Fruit fly (Drosophila melanogaster) whole organism, embryonic: ENCODE results near the gene RpL36.

Experiments
- ATbp ChIP-seq: fragments of 200-800 bp; sonication (Bioruptor generic); optimal IDR thresholded peaks from 2 replicates; lab custom pipeline; 2017; ENCODE audit warnings: missing biosample characterization, mild to moderate bottlenecking, missing genetic modification characterization, missing genetic modification reagents
- Asciz ChIP-seq: fragments of 200-800 bp; sonication (Bioruptor generic); optimal IDR thresholded peaks from 2 replicates; lab custom pipeline; 2017; ENCODE audit warnings: missing biosample characterization, mild to moderate bottlenecking, missing genetic modification characterization, missing genetic modification reagents
- CG10543 ChIP-seq: fragments of 200-800 bp; sonication (Bioruptor generic); optimal IDR thresholded peaks from 3 replicates; lab custom pipeline; 2017; ENCODE audit warnings: missing biosample characterization, mild to moderate bottlenecking, missing genetic modification characterization, moderate library complexity
- CG11695 ChIP-seq: fragments of 200-800 bp; sonication (Bioruptor generic); IDR thresholded peaks from 3 replicates; pipeline ENCODE4 v1.3.6; 2022; ENCODE audit warnings: missing biosample characterization, missing genetic modification characterization
- CG12104 ChIP-seq: fragments of 200-800 bp; sonication (Bioruptor generic); optimal IDR thresholded peaks from 3 replicates; lab custom pipeline; 2016; ENCODE audit warnings: missing biosample characterization, missing genetic modification characterization
- CG12391 ChIP-seq: fragments of 200-800 bp; sonication (Bioruptor generic); optimal IDR thresholded peaks from 3 replicates; lab custom pipeline; 2018; ENCODE audit warnings: missing biosample characterization, mild to moderate bottlenecking, missing genetic modification characterization, moderate library complexity
- CG13287 ChIP-seq: fragments of 200-800 bp; sonication (Bioruptor generic); IDR thresholded peaks from 2 replicates; pipeline ENCODE4 v1.3.6; 2022; ENCODE audit warnings: missing biosample characterization, missing genetic modification characterization; ENCODE audit not compliant: partially characterized antibody
- CG15269 ChIP-seq: fragments of 200-800 bp; sonication (Bioruptor generic); optimal IDR thresholded peaks from 2 replicates; lab custom pipeline; 2018; ENCODE audit warnings: missing biosample characterization, mild to moderate bottlenecking, missing genetic modification characterization, moderate library complexity
- CG15479 ChIP-seq: fragments of 200-800 bp; sonication (Bioruptor generic); optimal IDR thresholded peaks from 3 replicates; lab custom pipeline; 2019; ENCODE audit warnings: missing biosample characterization, mild to moderate bottlenecking, missing genetic modification characterization, moderate library complexity
- CG17385 ChIP-seq: fragments of 200-800 bp; sonication (Bioruptor generic); optimal IDR thresholded peaks from 3 replicates; lab custom pipeline; 2018; ENCODE audit warnings: missing biosample characterization, mild to moderate bottlenecking, missing genetic modification characterization
- CG18476 ChIP-seq: fragments of 200-800 bp; sonication (Bioruptor generic); optimal IDR thresholded peaks from 2 replicates; lab custom pipeline; 2016; ENCODE audit warnings: missing biosample characterization, mild to moderate bottlenecking, missing genetic modification characterization
- CG31365 ChIP-seq: fragments of 200-800 bp; sonication (Bioruptor generic); optimal IDR thresholded peaks from 2 replicates; lab custom pipeline; 2018; ENCODE audit warnings: missing biosample characterization, mild to moderate bottlenecking, missing genetic modification characterization
- CG32772 ChIP-seq: fragments of 200-800 bp; sonication (Bioruptor generic); IDR thresholded peaks from 2 replicates; pipeline ENCODE4 v1.3.6; 2022; ENCODE audit warnings: missing biosample characterization, missing genetic modification characterization
- CG4328 ChIP-seq: fragments of 200-800 bp; sonication (Bioruptor generic); optimal IDR thresholded peaks from 3 replicates; lab custom pipeline; 2017; ENCODE audit warnings: missing biosample characterization, missing genetic modification reagents, missing genetic modification characterization
- CG4404 ChIP-seq: fragments of 200-800 bp; sonication (Bioruptor generic); IDR thresholded peaks from 2 replicates; pipeline ENCODE4 v1.3.6; 2022; ENCODE audit warnings: missing biosample characterization, missing genetic modification characterization
- CG6683 ChIP-seq: fragments of 200-800 bp; sonication (Bioruptor generic); optimal IDR thresholded peaks from 2 replicates; lab custom pipeline; 2017; ENCODE audit warnings: missing biosample characterization, mild to moderate bottlenecking, missing genetic modification characterization, missing genetic modification reagents
- CG7745 ChIP-seq: fragments of 200-800 bp; sonication (Bioruptor generic); optimal IDR thresholded peaks from 2 replicates; lab custom pipeline; 2018; ENCODE audit warnings: missing biosample characterization, mild to moderate bottlenecking, missing genetic modification characterization, moderate library complexity
- CHES-1-like ChIP-seq: fragments of 200-800 bp; sonication (Bioruptor generic); optimal IDR thresholded peaks from 2 replicates; lab custom pipeline; 2016; ENCODE audit warnings: missing biosample characterization, missing genetic modification characterization
- Deaf1 ChIP-seq: fragments of 200-800 bp; optimal IDR thresholded peaks from 3 replicates; lab custom pipeline; 2019; ENCODE audit warnings: missing biosample characterization, mild to moderate bottlenecking, missing genetic modification characterization, moderate library complexity
- Dek ChIP-seq: fragments of 200-800 bp; sonication (Bioruptor generic); optimal IDR thresholded peaks from 3 replicates; lab custom pipeline; 2019; ENCODE audit warnings: missing biosample characterization, mild to moderate bottlenecking, missing genetic modification characterization, moderate library complexity
- ERR ChIP-seq: fragments of 200-800 bp; sonication (Bioruptor generic); optimal IDR thresholded peaks from 2 replicates; lab custom pipeline; 2016; ENCODE audit warnings: missing biosample characterization, missing genetic modification characterization
- Ets65A ChIP-seq: fragments of 200-800 bp; sonication (Bioruptor generic); peaks from one replicate; lab custom pipeline; 2016; ENCODE audit warnings: missing biosample characterization, missing genetic modification characterization
- H2.0 ChIP-seq: fragments of 200-800 bp; sonication (Bioruptor generic); IDR thresholded peaks from 2 replicates; pipeline ENCODE4 v1.3.6; 2022; ENCODE audit warnings: missing biosample characterization, missing genetic modification characterization
- HLH54F ChIP-seq: fragments of 200-800 bp; sonication (Bioruptor generic); optimal IDR thresholded peaks from 3 replicates; lab custom pipeline; 2016; ENCODE audit warnings: missing biosample characterization, missing genetic modification characterization
- Hsf ChIP-seq: fragments of 200-800 bp; sonication (Bioruptor generic); optimal IDR thresholded peaks from 3 replicates; lab custom pipeline; 2016; ENCODE audit warnings: missing biosample characterization, missing genetic modification characterization
- MESR4 ChIP-seq: fragments of 200-800 bp; sonication (Bioruptor generic); optimal IDR thresholded peaks from 2 replicates; lab custom pipeline; 2018; ENCODE audit warnings: missing biosample characterization, mild to moderate bottlenecking, missing genetic modification characterization, moderate library complexity
- Mes4 ChIP-seq: fragments of 200-800 bp; sonication (Bioruptor generic); optimal IDR thresholded peaks from 2 replicates; lab custom pipeline; 2016; ENCODE audit warnings: missing biosample characterization, missing genetic modification characterization
- NFAT ChIP-seq: fragments of 200-800 bp; sonication (Bioruptor generic); IDR thresholded peaks from 2 replicates; pipeline ENCODE4 v1.3.6; 2022; ENCODE audit warnings: missing biosample characterization, missing genetic modification characterization
- Six4 ChIP-seq: fragments of 200-800 bp; sonication (Bioruptor generic); optimal IDR thresholded peaks from 2 replicates; lab custom pipeline; 2016; ENCODE audit warnings: missing biosample characterization, missing genetic modification characterization
- Vsx1 ChIP-seq: fragments of 200-800 bp; sonication (Bioruptor generic); optimal IDR thresholded peaks from 2 replicates; lab custom pipeline; 2017; ENCODE audit warnings: missing biosample characterization, mild to moderate bottlenecking, missing genetic modification characterization, missing genetic modification reagents
- ab ChIP-seq: fragments of 200-800 bp; sonication (Bioruptor generic); optimal IDR thresholded peaks from 2 replicates; lab custom pipeline; 2016; ENCODE audit warnings: missing biosample characterization, missing genetic modification characterization
- ac ChIP-seq: fragments of 200-800 bp; sonication (Bioruptor generic); optimal IDR thresholded peaks from 3 replicates; lab custom pipeline; 2017; ENCODE audit warnings: missing biosample characterization, mild to moderate bottlenecking, missing genetic modification characterization
- bigmax ChIP-seq: fragments of 200-800 bp; sonication (Bioruptor generic); optimal IDR thresholded peaks from 2 replicates; lab custom pipeline; 2018; ENCODE audit warnings: missing biosample characterization, mild to moderate bottlenecking, missing genetic modification characterization
- croc ChIP-seq: fragments of 200-800 bp; sonication (Bioruptor generic); conservative IDR thresholded peaks from 3 replicates; pipeline ENCODE4 v1.3.6; 2022; ENCODE audit warnings: missing biosample characterization, missing genetic modification characterization
- da ChIP-seq: fragments of 200-800 bp; sonication (Bioruptor generic); optimal IDR thresholded peaks from 2 replicates; lab custom pipeline; 2016; ENCODE audit warnings: missing biosample characterization, missing genetic modification characterization
- dmrt11E ChIP-seq: fragments of 200-800 bp; sonication (Bioruptor generic); optimal IDR thresholded peaks from 3 replicates; lab custom pipeline; 2018; ENCODE audit warnings: missing biosample characterization, mild to moderate bottlenecking, missing genetic modification characterization, moderate library complexity
- dmrt99B ChIP-seq: fragments of 200-800 bp; sonication (Bioruptor generic); optimal IDR thresholded peaks from 2 replicates; lab custom pipeline; 2018; ENCODE audit warnings: missing biosample characterization, mild to moderate bottlenecking, missing genetic modification characterization, moderate library complexity
- exex ChIP-seq: fragments of 200-800 bp; sonication (Bioruptor generic); optimal IDR thresholded peaks from 4 replicates; lab custom pipeline; 2018; ENCODE audit warnings: missing biosample characterization, mild to moderate bottlenecking, missing genetic modification characterization, moderate library complexity
- nau ChIP-seq: fragments of 200-800 bp; sonication (Bioruptor generic); optimal IDR thresholded peaks from 3 replicates; lab custom pipeline; 2017; ENCODE audit warnings: missing biosample characterization, mild to moderate bottlenecking, missing genetic modification characterization, missing genetic modification reagents
- odd ChIP-seq: fragments of 200-800 bp; sonication (Bioruptor generic); optimal IDR thresholded peaks from 2 replicates; lab custom pipeline; 2017; ENCODE audit warnings: missing biosample characterization, mild to moderate bottlenecking, missing genetic modification characterization
- pita ChIP-seq: fragments of 200-800 bp; sonication (Bioruptor generic); optimal IDR thresholded peaks from 2 replicates; lab custom pipeline; 2017; ENCODE audit warnings: missing biosample characterization, mild to moderate bottlenecking, missing genetic modification characterization
- prd ChIP-seq, 3 experiments: fragments of >200 bp in 2 of 3; fragments of 200-800 bp in 1 of 3; sonication (Bioruptor generic) in 1 of 3; optimal IDR thresholded peaks in 2 of 3; IDR thresholded peaks in 1 of 3; 2 replicates in 2 of 3; 3 replicates in 1 of 3; pipeline versions ENCODE4 v1.3.6 to Lab custom; 2017 to 2022; ENCODE audit warnings: missing biosample characterization in 1 of 3, missing genetic modification characterization in 1 of 3
- pros ChIP-seq: fragments of 200-800 bp; sonication (Bioruptor generic); optimal IDR thresholded peaks from 3 replicates; lab custom pipeline; 2019; ENCODE audit warnings: missing biosample characterization, mild to moderate bottlenecking, missing genetic modification characterization, moderate library complexity
- row ChIP-seq: fragments of 200-800 bp; sonication (Bioruptor generic); IDR thresholded peaks from 3 replicates; pipeline ENCODE4 v1.3.6; 2022; ENCODE audit warnings: missing biosample characterization, missing genetic modification characterization
- sima ChIP-seq: fragments of 200-800 bp; sonication (Bioruptor generic); optimal IDR thresholded peaks from 2 replicates; lab custom pipeline; 2016; ENCODE audit warnings: missing biosample characterization, missing genetic modification characterization
- sisA ChIP-seq: fragments of 200-800 bp; sonication (Bioruptor generic); IDR thresholded peaks from 2 replicates; pipeline ENCODE4 v1.3.6; 2022; ENCODE audit warnings: missing biosample characterization, missing genetic modification characterization
- so ChIP-seq: fragments of 200-800 bp; sonication (Bioruptor generic); IDR thresholded peaks from 3 replicates; pipeline ENCODE4 v1.3.6; 2022; ENCODE audit warnings: missing biosample characterization, missing genetic modification characterization
- tio ChIP-seq: fragments of 200-800 bp; sonication (Bioruptor generic); optimal IDR thresholded peaks from 2 replicates; lab custom pipeline; 2017; ENCODE audit warnings: missing biosample characterization, missing genetic modification characterization, inconsistent platforms
- trem ChIP-seq: fragments of 200-800 bp; optimal IDR thresholded peaks from 3 replicates; lab custom pipeline; 2019; ENCODE audit warnings: missing biosample characterization, mild to moderate bottlenecking, missing genetic modification characterization, moderate library complexity
- wek ChIP-seq: fragments of 200-800 bp; sonication (Bioruptor generic); optimal IDR thresholded peaks from 3 replicates; lab custom pipeline; 2018; ENCODE audit warnings: missing biosample characterization, mild to moderate bottlenecking, missing genetic modification characterization, moderate library complexity

The RpL36 gene

dm6 chrX:635495-636142 is 6.3 kb upstream of the RpL36 start, which contains the start of gene Dredd (continued):
- no peak for TF ChIP-seq CG6683 (GFP tag; lab: Kevin White, UChicago)
- TF ChIP-seq Six4, result no peak
- TF ChIP-seq so (GFP tag; lab: Robert Waterston, UW), result no peak
- TF ChIP-seq CG31365 (tag; lab: Kevin White, UChicago), result no peak
- no peak for TF ChIP-seq prd (optimal IDR thresholded peaks at IDR 0.05; lab: Kevin White, UChicago)
- no peak for TF ChIP-seq prd (GFP tag; IDR thresholded peaks at IDR 0.05; lab: Robert Waterston, UW)
- no peak for TF ChIP-seq ac (GFP tag; lab: Kevin White, UChicago)
- TF ChIP-seq croc, result no peak
- TF ChIP-seq CG7745 (tag; lab: Kevin White, UChicago), result no peak
- TF ChIP-seq CG10543 (GFP tag; lab: Kevin White, UChicago), result peak; percentile 34
- TF ChIP-seq exex (tag; lab: Kevin White, UChicago), result no peak
- no peak for TF ChIP-seq dmrt11E (tag; lab: Kevin White, UChicago)
- TF ChIP-seq Vsx1 (GFP tag; lab: Kevin White, UChicago), result no peak
- TF ChIP-seq CG4404 (GFP tag; lab: Robert Waterston, UW), result no peak
- no peak for TF ChIP-seq CG15479 (GFP tag; lab: Kevin White, UChicago)
- no peak for TF ChIP-seq CG18476 (GFP tag; lab: Kevin White, UChicago)
- TF ChIP-seq pros (GFP tag; lab: Kevin White, UChicago), result no peak
- no peak for TF ChIP-seq bigmax (GFP tag; lab: Kevin White, UChicago)
- no peak for TF ChIP-seq odd (GFP tag; lab: Kevin White, UChicago)
- TF ChIP-seq dmrt99B (tag; lab: Kevin White, UChicago), result no peak
- 0 out of 3 replicates have a peak, but pooled peaks have one; percentile 10 for TF ChIP-seq row
- TF ChIP-seq CG11695 (GFP tag; lab: Robert Waterston, UW), result no peak
- peak; percentile 26 for TF ChIP-seq Ets65A (GFP tag; lab: Kevin White, UChicago)
- no peak for TF ChIP-seq CHES-1-like (GFP tag; lab: Kevin White, UChicago)
- no peak for TF ChIP-seq Dek (tag; lab: Kevin White, UChicago)
- TF ChIP-seq CG4328 (GFP tag; lab: Kevin White, UChicago), result no peak
- TF ChIP-seq nau, result no peak
- peak; percentile 77 for TF ChIP-seq MESR4 (GFP tag; lab: Kevin White, UChicago)
- TF ChIP-seq Hsf (GFP tag; lab: Kevin White, UChicago), result no peak
- no peak for TF ChIP-seq CG32772 (GFP tag; lab: Robert Waterston, UW)
- no peak for TF ChIP-seq ab (GFP tag; lab: Kevin White, UChicago)
- no peak for TF ChIP-seq NFAT
- TF ChIP-seq CG12104, result no peak
- no peak for TF ChIP-seq tio (GFP tag; lab: Kevin White, UChicago)
- peak; percentile 63 for TF ChIP-seq trem (tag; lab: Kevin White, UChicago)
- TF ChIP-seq ATbp (GFP tag; lab: Kevin White, UChicago), result no peak
- no peak for TF ChIP-seq ERR (GFP tag; lab: Kevin White, UChicago)
- peak; percentile 92 for TF ChIP-seq CG13287
- no peak for TF ChIP-seq Asciz
- no peak for TF ChIP-seq wek (GFP tag; lab: Kevin White, UChicago)
- no peak for TF ChIP-seq sima
- TF ChIP-seq H2.0 (GFP tag; lab: Robert Waterston, UW), result no peak
- TF ChIP-seq CG12391 (tag; lab: Kevin White, UChicago), result no peak
- no peak for TF ChIP-seq sisA (GFP tag; lab: Robert Waterston, UW)
- no peak for TF ChIP-seq CG15269 (tag; lab: Kevin White, UChicago)
- peak; percentile 25 for TF ChIP-seq CG17385
- TF ChIP-seq HLH54F (GFP tag; lab: Kevin White, UChicago), result no peak
- TF ChIP-seq Deaf1, result no peak
- no peak for TF ChIP-seq da
- no peak for TF ChIP-seq Mes4 (GFP tag; lab: Kevin White, UChicago)
- no peak for TF ChIP-seq pita (GFP tag; lab: Kevin White, UChicago)
